Fruit fly (Drosophila melanogaster): ENCODE measurements around the gene gd.

gd gene

DNA sequence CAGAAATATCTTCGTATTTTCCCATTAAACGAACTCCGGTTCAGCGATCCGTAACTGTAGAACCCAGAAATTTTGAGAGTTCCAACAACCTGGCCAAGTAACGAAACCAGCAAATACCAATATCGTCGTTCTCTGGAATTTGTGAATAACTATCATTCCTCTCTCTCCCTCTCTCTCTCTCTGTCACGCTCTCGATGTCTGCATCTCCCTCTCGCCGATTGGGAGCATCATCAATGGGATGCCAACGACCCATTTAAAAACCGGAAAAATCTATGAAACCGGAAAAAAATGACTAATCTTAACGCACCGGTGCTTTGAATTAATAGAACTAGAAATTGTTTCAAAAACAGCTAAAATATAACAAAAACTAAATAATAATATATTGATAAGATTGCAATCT, 20.0 kb upstream of the gd start:
- no peak for TF ChIP-seq CG8478 (optimal IDR thresholded peaks at IDR 0.05)
- TF ChIP-seq CTCF (optimal IDR thresholded peaks at IDR 0.05) = no peak

DNA sequence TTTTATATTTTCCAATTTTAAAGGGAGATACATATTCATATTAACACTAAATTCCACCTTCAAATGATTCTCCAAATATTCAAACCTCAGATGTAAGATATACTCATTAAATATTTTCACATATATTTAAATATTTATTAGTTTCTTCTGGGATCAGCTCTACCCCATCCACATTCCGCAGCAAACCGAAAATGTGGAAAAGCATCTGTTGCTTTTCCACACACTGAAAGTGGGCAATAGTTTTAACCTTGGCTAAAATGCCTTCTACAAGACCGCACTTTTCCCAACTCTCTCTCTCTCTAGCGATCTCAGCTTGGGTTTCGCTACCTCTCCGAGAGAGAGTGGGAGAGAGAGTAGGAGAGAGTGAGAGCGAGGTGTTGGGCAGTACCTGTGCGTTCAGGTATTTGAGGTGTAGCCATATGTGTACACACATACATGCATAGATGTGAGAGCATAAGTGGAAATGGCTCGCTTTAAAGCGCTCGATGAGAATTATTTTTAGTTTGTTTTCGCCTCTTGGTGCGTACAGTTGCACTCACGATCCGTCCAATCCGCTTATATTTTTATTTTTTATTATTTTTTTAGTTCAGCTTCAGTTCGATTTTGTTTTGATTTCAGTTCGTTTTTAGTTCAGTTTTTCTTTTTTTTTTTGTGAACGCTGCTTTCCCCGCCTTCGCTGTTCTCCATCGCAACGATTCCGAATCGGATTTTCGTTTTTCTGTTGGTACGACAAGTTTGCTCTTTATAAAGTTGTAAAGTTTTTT, 19.3 kb upstream of the gd start, which contains the start of gene CG1806:
TSS of gene CG1806 (plus strand) at position 499 of the 764 bp plus-strand sequence.
- TF ChIP-seq CG8478 (optimal IDR thresholded peaks at IDR 0.05) (no peak), CTCF (optimal IDR thresholded peaks at IDR 0.05) (no peak)

DNA sequence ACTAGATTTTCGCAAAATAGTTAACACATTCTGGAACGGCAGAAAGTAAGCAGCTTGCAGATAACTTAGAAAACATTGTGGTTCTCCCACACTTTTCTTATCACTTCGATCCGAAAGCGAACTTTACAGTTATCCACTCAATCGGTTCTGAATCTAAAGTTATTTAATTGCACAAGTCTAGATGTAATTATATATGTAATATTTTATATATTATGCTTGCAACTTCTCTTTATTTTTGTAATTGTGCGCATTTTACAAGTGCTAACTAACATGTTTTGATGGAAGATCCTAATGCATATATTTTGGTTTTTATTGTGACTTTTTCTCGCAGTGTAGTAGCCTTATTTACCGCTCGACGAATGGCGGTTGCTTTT, 16.8 kb upstream of the gd start:
- TF ChIP-seq CG8478 (optimal IDR thresholded peaks at IDR 0.05) = no peak

DNA sequence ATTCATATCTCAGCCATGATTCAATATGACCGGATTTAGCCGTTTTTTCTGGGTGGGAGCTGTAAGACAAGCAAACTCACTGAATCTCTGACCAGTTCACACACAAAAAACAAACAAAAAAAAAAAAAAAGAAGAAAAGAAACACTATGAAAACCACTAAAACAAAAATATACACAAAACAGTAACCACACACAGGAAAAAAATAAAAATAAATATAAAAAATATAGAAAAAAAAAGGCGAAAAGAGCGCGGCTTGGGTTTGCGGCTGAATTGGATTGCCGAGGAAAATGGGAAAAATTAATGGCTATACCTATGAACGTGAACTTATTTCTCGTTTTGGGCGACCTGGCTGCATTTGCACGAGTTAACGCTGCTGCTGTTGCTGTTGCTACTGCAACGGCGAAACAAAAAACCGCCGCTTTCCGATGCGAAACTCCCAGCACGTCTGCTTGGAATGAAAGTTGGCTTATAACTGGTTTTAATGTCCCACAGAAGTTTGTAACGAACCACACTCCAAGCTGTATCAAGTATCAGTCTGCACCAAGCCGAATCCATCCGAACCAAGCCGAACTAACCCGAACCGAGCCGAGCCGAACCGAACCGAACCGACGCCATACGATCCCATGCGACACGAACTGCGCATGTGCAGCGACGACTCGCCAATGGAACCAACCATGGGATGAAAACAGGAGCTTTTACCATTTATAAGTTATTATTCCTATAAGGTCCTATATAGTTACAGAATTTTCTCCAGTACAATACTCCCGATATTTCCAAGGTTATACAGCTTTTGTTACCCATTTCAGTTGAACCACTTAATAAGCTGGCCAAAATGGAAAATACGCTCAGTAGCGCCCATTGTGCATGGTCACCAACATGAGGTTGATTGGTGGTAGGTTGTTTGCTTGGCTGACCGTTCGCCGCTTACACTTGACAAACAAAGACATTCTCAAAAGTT, 16.2 kb upstream of the gd start, which contains the start of gene fw:
TSS of gene fw (minus strand) at position 478 of the 958 bp plus-strand sequence.
- no peak for TF ChIP-seq CTCF (optimal IDR thresholded peaks at IDR 0.05)
- TF ChIP-seq CG8478 (optimal IDR thresholded peaks at IDR 0.05) = no peak

DNA sequence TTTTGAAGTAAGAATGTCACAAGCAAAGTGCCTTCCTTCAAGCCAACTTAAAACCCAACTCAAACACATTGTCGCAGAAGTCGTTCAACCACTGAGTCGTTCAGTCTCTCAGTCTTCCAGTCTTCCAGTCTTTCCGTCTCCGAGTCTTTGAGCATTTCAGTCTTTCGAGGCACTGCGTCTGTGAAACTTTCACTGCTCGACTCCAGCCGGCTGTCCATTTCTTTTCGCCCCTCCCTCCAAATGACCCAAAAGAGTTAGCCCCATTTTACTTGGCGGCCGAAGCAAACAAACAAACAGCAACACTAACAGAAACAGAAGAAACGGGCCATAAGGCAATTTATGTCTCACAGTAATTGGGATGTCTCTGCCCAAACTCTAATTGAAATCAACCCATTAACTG, 13.4 kb upstream of the gd start:
- no peak for TF ChIP-seq CG8478 (optimal IDR thresholded peaks at IDR 0.05)

DNA sequence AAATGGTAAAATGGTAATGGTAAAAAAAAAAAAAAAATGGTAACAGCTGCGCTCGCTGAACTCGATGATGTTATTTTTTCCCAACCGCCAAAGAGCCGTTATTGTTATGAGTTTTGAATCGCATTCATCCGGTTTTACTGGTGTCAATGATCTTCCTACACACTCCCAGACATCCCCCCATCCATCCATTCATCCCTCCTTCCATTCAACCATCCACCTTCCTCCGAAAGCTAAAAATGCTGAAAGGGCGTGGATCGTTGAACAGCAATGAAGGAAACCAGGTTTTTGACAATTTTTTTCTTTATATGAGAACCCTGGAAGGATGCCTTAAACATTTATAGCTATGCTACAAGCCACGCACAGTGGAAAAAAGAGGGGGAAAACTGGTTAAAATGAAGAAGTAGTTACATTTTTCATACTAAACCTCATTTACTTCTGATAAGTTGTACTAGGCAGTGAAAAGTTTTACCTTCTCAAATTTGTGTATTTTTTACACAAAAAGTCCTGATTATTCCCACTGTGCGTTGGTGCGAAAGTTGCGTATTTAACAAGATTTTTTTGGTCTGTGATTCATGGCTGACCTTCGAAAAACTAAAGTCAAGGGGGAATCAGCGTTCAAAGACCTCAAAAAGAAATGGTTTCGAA, 12.5 kb upstream of the gd start:
- no peak for TF ChIP-seq CG8478 (optimal IDR thresholded peaks at IDR 0.05)
- no peak for TF ChIP-seq CTCF (optimal IDR thresholded peaks at IDR 0.05)

DNA sequence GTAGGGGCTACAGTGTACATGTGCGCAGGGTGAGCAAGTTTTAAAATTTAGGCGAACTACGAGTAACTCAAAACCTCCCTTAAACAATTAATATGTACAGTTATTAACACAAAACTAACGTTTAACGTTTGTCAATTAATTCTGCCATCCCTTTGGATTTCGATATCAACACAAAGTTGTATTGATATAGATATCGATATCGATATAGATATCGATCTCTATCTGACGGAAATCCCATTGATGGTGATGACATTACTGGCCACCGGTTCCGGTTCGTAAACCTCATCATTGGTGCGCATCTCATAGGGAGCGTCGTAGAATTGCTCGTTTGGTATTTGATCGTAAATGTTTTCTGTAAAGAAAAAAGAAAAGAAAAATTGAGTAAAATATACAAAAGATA, 5.7 kb upstream of the gd start:
- TF ChIP-seq CTCF (optimal IDR thresholded peaks at IDR 0.05) (no peak), CG8478 (optimal IDR thresholded peaks at IDR 0.05) (no peak)

DNA sequence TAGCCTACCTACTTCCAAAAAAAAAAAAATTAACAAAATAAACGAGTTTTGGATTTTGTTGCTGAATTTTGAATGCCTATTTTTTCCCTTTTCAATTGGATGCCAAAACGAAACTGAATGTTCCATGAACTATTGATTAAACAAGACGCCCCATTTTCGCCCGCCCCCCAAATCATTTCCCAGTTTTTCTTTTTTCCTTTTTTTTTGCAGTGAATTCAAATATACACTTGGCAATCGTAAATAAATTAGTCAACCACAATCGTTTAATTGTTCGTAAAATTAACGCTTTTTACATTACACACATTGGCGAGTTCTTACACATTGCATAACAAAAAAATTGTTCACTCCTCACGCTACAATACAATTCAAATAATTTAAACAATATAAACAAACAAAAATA, 5.1 kb upstream of the gd start, which contains the start of gene CG18130:
TSS of gene CG18130 (minus strand) at position 101 of the 400 bp plus-strand sequence.
- TF ChIP-seq CG8478 (optimal IDR thresholded peaks at IDR 0.05) (no peak), CTCF (optimal IDR thresholded peaks at IDR 0.05) (no peak)

DNA sequence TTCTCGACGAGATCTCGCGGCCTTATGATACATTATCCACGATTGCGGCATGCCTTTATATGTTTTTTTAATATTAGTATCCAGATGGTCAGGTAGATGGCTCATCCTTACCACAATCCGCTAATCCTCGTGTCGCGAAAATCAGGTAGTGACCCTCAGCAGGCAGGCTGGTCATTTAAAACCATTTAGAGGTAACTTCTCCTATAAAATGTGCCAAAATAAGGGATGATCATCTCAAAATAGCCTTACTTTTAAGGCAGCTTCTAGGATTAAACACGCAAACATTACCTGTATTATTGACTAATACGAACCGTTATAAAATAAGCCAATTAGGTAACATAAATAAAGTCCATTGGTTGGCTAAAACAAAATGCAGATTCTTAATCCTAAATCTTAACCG, 1.3 kb upstream of the gd start, which contains the start of gene tsg:
TSS of gene tsg (minus strand) at position 37 of the 400 bp plus-strand sequence.
- no peak for TF ChIP-seq CG8478 (optimal IDR thresholded peaks at IDR 0.05)
- no peak for TF ChIP-seq CTCF (optimal IDR thresholded peaks at IDR 0.05)

DNA sequence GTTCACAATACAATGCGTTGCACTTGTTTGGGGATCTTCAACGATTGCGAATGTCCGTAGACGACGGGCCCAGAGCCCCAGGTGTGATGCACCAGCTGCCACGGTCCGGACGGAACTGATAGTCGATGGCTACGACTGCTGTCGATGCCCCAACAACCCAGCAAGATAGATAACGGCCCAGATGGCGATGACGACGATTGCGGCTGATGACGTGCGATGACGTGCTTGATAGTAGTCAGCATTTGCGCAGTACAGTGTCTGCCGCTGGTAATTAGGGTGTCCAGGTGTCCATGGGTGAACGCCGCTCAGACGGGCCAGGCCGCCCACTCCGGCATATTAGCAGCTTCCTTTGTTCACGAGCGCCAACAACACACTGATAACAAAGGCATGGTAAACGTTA, 2.6 kb downstream of the gd start, which contains the start of gene cac:
TSS of gene cac (minus strand) at position 101 of the 400 bp plus-strand sequence.
- TF ChIP-seq CG8478 (optimal IDR thresholded peaks at IDR 0.05) (no peak), CTCF (optimal IDR thresholded peaks at IDR 0.05) (no peak)

DNA sequence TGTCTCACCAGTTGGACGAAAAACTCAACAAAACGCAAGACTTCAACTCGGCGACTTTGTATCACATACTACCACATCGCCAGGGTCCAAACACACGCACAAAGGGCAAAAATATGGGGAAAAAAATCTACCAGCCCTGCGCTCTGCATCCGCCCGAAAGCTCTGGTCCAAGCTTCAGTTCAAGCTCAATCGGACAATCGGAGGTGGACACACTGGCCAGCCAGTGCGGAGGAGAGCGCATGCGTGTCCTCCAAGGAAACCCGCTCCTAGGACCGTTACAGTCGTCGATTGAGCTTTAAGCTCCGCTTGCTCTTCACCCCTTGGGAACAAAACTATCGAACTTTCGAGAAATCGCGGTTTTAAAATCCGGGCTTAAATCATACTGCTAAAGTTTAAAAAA, 3.7 kb downstream of the gd start:
- TF ChIP-seq CG8478 (optimal IDR thresholded peaks at IDR 0.05) (no peak), CTCF (optimal IDR thresholded peaks at IDR 0.05) (no peak)

Measured in S2 (cell line).